Worm (Caenorhabditis elegans) whole organism, L2 larva: ENCODE results near the gene lurp-1.

Experiments used
- F13H6.1 ChIP-seq: sonication (generic microtip); optimal IDR thresholded peaks from 2 replicates; lab custom pipeline; 2016; ENCODE audit warnings: missing genetic modification characterization, missing compliant biosample characterization
- R02D3.7 ChIP-seq: fragments of 150-350 bp; optimal IDR thresholded peaks from 2 replicates; lab custom pipeline; 2014; ENCODE audit warnings: missing biosample characterization, missing genetic modification characterization
- Y55F3AM.14 ChIP-seq: fragments of 200-800 bp; sonication (Bioruptor generic); optimal IDR thresholded peaks from 2 replicates; lab custom pipeline; 2018; ENCODE audit warnings: mild to moderate bottlenecking, missing genetic modification characterization, missing compliant biosample characterization
- ZK546.5 ChIP-seq: sonication (generic microtip); optimal IDR thresholded peaks from 2 replicates; lab custom pipeline; 2017; ENCODE audit warnings: missing biosample characterization, missing genetic modification characterization
- alr-1 ChIP-seq: fragments of 150-350 bp; optimal IDR thresholded peaks from 2 replicates; lab custom pipeline; 2014; ENCODE audit warnings: missing biosample characterization, missing genetic modification characterization
- aly-2 ChIP-seq: fragments of 150-350 bp; optimal IDR thresholded peaks from 2 replicates; lab custom pipeline; 2014; ENCODE audit warnings: missing biosample characterization, missing genetic modification characterization
- ceh-16 ChIP-seq: fragments of 150-350 bp; optimal IDR thresholded peaks from 2 replicates; lab custom pipeline; 2014; ENCODE audit warnings: missing biosample characterization, missing genetic modification characterization
- ceh-82 ChIP-seq: fragments of 150-350 bp; optimal IDR thresholded peaks from 2 replicates; lab custom pipeline; 2014; ENCODE audit warnings: missing biosample characterization, missing genetic modification characterization
- egl-27 ChIP-seq: sonication (generic microtip); optimal IDR thresholded peaks from 3 replicates; lab custom pipeline; 2017; ENCODE audit warnings: missing biosample characterization, missing genetic modification reagents, missing genetic modification characterization
- elt-1 ChIP-seq: fragments of 150-350 bp; optimal IDR thresholded peaks from 2 replicates; lab custom pipeline; 2014; ENCODE audit warnings: missing biosample characterization, missing genetic modification characterization
- elt-3 ChIP-seq: sonication (generic microtip); optimal IDR thresholded peaks from 2 replicates; lab custom pipeline; 2017; ENCODE audit warnings: missing biosample characterization, missing genetic modification characterization
- fos-1 ChIP-seq: fragments of 150-350 bp; optimal IDR thresholded peaks from 2 replicates; lab custom pipeline; 2014; ENCODE audit warnings: missing biosample characterization, missing genetic modification characterization
- gmeb-1 ChIP-seq: fragments of 150-350 bp; optimal IDR thresholded peaks from 2 replicates; lab custom pipeline; 2014; ENCODE audit warnings: missing biosample characterization, missing genetic modification characterization
- lin-13 ChIP-seq: fragments of 150-350 bp; optimal IDR thresholded peaks from 2 replicates; lab custom pipeline; 2014; ENCODE audit warnings: missing biosample characterization, missing genetic modification reagents, missing genetic modification characterization
- lin-39 ChIP-seq: fragments of 150-350 bp; optimal IDR thresholded peaks from 2 replicates; lab custom pipeline; 2014; ENCODE audit warnings: missing biosample characterization, missing genetic modification reagents, missing genetic modification characterization
- lsy-2 ChIP-seq, 2 experiments: fragments of 150-350 bp in 1 of 2; sonication (generic microtip) in 1 of 2; optimal IDR thresholded peaks; 2 replicates each; lab custom pipeline; 2014 to 2017; ENCODE audit warnings: missing biosample characterization in 2 of 2, missing genetic modification characterization in 2 of 2
- mbf-1 ChIP-seq: sonication (generic microtip); optimal IDR thresholded peaks from 2 replicates; lab custom pipeline; 2017; ENCODE audit warnings: missing biosample characterization, missing genetic modification characterization
- mdl-1 ChIP-seq, 2 experiments: fragments of 150-350 bp in 1 of 2; sonication (generic microtip) in 1 of 2; optimal IDR thresholded peaks; 2 replicates each; lab custom pipeline; 2017; ENCODE audit warnings: missing biosample characterization in 2 of 2, missing genetic modification characterization in 2 of 2
- nhr-10 ChIP-seq: sonication (generic microtip); optimal IDR thresholded peaks from 2 replicates; lab custom pipeline; 2017; ENCODE audit warnings: missing biosample characterization, missing genetic modification characterization
- nhr-11 ChIP-seq: fragments of 150-350 bp; optimal IDR thresholded peaks from 2 replicates; lab custom pipeline; 2014; ENCODE audit warnings: missing biosample characterization, missing genetic modification characterization
- nhr-12 ChIP-seq: fragments of 150-350 bp; optimal IDR thresholded peaks from 2 replicates; lab custom pipeline; 2014; ENCODE audit warnings: missing biosample characterization, missing genetic modification characterization
- nhr-129 ChIP-seq: fragments of 150-350 bp; optimal IDR thresholded peaks from 2 replicates; lab custom pipeline; 2014; ENCODE audit warnings: missing biosample characterization, missing genetic modification characterization
- nhr-23 ChIP-seq: fragments of 150-350 bp; optimal IDR thresholded peaks from 2 replicates; lab custom pipeline; 2014; ENCODE audit warnings: missing biosample characterization, missing genetic modification reagents, missing genetic modification characterization
- nhr-237 ChIP-seq: fragments of 150-350 bp; optimal IDR thresholded peaks from 2 replicates; lab custom pipeline; 2014; ENCODE audit warnings: missing biosample characterization, missing genetic modification characterization
- nhr-25 ChIP-seq: fragments of 150-350 bp; sonication (generic microtip); optimal IDR thresholded peaks from 3 replicates; lab custom pipeline; 2014; ENCODE audit warnings: missing biosample characterization, missing genetic modification characterization
- nhr-6 ChIP-seq: fragments of 150-350 bp; optimal IDR thresholded peaks from 2 replicates; lab custom pipeline; 2014; ENCODE audit warnings: missing biosample characterization, missing genetic modification characterization
- nhr-77 ChIP-seq: fragments of 150-350 bp; optimal IDR thresholded peaks from 2 replicates; lab custom pipeline; 2014; ENCODE audit warnings: missing biosample characterization, missing genetic modification characterization
- peb-1 ChIP-seq: fragments of 150-350 bp; optimal IDR thresholded peaks from 2 replicates; lab custom pipeline; 2014; ENCODE audit warnings: missing biosample characterization, missing genetic modification characterization
- sem-4 ChIP-seq: fragments of 150-350 bp; optimal IDR thresholded peaks from 2 replicates; lab custom pipeline; 2014; ENCODE audit warnings: missing biosample characterization, missing genetic modification reagents, missing genetic modification characterization
- sma-3 ChIP-seq: sonication (generic microtip); optimal IDR thresholded peaks from 2 replicates; lab custom pipeline; 2016; ENCODE audit warnings: missing genetic modification reagents, missing genetic modification characterization, missing compliant biosample characterization
- sma-9 ChIP-seq, 2 experiments: fragments of 150-350 bp in 1 of 2; sonication (generic microtip) in 1 of 2; optimal IDR thresholded peaks; 2 replicates each; lab custom pipeline; 2014 to 2016; ENCODE audit warnings: missing genetic modification characterization in 2 of 2, mild to moderate bottlenecking in 1 of 2, missing biosample characterization in 1 of 2, missing compliant biosample characterization in 1 of 2, missing genetic modification reagents in 1 of 2, moderate library complexity in 1 of 2
- snpc-4 ChIP-seq: fragments of 150-350 bp; optimal IDR thresholded peaks from 2 replicates; lab custom pipeline; 2014; ENCODE audit warnings: missing biosample characterization, missing genetic modification characterization
- unc-55 ChIP-seq: fragments of 150-350 bp; sonication (generic microtip); optimal IDR thresholded peaks from 3 replicates; lab custom pipeline; 2014; ENCODE audit warnings: missing biosample characterization, missing genetic modification reagents, missing genetic modification characterization
- unc-62 ChIP-seq: fragments of 150-350 bp; optimal IDR thresholded peaks from 2 replicates; lab custom pipeline; 2014; ENCODE audit warnings: missing biosample characterization, missing genetic modification reagents, missing genetic modification characterization
- zag-1 ChIP-seq: fragments of 150-350 bp; optimal IDR thresholded peaks from 2 replicates; lab custom pipeline; 2014; ENCODE audit warnings: missing biosample characterization, missing genetic modification characterization
- ztf-1 ChIP-seq: fragments of 200-800 bp; sonication (Bioruptor generic); conservative IDR thresholded peaks from 2 replicates; pipeline ENCODE4 v1.3.6; 2022; ENCODE audit warnings: missing genetic modification characterization, missing compliant biosample characterization
- ztf-11 ChIP-seq: sonication (generic microtip); optimal IDR thresholded peaks from 2 replicates; lab custom pipeline; 2017; ENCODE audit warnings: missing biosample characterization, missing genetic modification characterization

lurp-1 gene

DNA sequence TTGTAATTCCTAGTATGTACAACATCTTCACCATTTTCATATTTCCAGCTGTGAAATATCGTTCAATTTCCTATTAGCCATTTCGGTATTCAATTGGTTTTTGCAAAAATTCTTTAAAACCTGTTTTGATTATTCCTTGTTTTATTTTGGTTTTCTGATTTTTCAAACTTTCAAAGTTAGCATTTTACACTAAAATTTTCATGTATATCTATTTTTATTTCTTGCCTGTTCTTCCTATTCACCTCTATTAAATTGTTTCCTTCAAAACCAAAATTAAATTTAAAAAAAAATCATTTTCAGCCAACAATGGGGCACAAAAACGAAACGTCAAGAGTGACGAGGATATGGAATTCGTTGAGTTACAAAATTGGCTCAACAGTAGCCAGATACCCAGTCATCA is 8.3 kb downstream of the lurp-1 start, which contains the start of gene ptr-8:
TSS of gene ptr-8 (plus strand) at position 301 of the 400 bp plus-strand sequence.
- no peak for TF ChIP-seq lin-39
- TF ChIP-seq F13H6.1 (tag; lab: Kevin White, UChicago), result no peak
- TF ChIP-seq nhr-10 (tag; lab: Kevin White, UChicago), result no peak
- TF ChIP-seq ztf-1, result no peak
- TF ChIP-seq nhr-6 (tag; lab: Kevin White, UChicago), result no peak
- no peak for TF ChIP-seq snpc-4 (tag; lab: Kevin White, UChicago)
- TF ChIP-seq nhr-23 (tag; lab: Kevin White, UChicago), result no peak
- TF ChIP-seq R02D3.7 (tag; lab: Kevin White, UChicago), result no peak
- no peak for TF ChIP-seq nhr-237 (tag; lab: Kevin White, UChicago)
- no peak for TF ChIP-seq sma-9 (GFP tag; optimal IDR thresholded peaks at IDR 0.05; lab: Kevin White, UChicago)
- TF ChIP-seq sma-9 (tag; optimal IDR thresholded peaks at IDR 0.05; lab: Kevin White, UChicago), result no peak
- TF ChIP-seq egl-27 (tag; lab: Kevin White, UChicago), result no peak

DNA sequence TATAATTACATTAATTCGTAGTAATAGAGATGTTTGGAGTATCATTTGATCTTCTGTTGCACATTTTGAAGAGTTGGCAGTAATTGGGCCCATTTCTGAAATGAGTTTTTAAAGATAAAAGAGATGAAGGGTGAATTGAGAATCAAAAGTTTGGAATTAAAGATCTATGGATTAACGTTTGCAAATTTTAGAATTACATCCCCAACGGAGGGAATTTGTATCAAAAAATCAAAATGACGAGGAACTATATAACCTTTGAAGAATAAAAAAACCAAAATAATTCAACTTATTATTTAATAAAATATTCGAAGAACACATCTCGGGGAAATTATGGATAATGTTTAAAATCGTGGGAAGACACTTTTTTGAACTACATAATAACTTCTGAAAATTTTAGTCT is 14.3 kb downstream of the lurp-1 start, which contains the start of gene sra-10:
TSS of gene sra-10 (minus strand) at position 101 of the 400 bp plus-strand sequence.
- no peak for TF ChIP-seq aly-2 (tag; lab: Kevin White, UChicago)
- no peak for TF ChIP-seq snpc-4 (tag; lab: Kevin White, UChicago)
- TF ChIP-seq peb-1 (tag; lab: Kevin White, UChicago), result no peak
- TF ChIP-seq sem-4 (tag; lab: Kevin White, UChicago), result no peak
- no peak for TF ChIP-seq F13H6.1 (tag; lab: Kevin White, UChicago)
- no peak for TF ChIP-seq mbf-1 (tag; lab: Kevin White, UChicago)
- TF ChIP-seq Y55F3AM.14 (GFP tag; lab: Kevin White, UChicago), result no peak
- TF ChIP-seq lin-13, result no peak
- TF ChIP-seq zag-1 (tag; lab: Kevin White, UChicago), result no peak
- no peak for TF ChIP-seq mdl-1 (tag; optimal IDR thresholded peaks at IDR 0.05; lab: Kevin White, UChicago)
- TF ChIP-seq nhr-237 (tag; lab: Kevin White, UChicago), result no peak
- TF ChIP-seq ZK546.5 (tag; lab: Kevin White, UChicago), result no peak
- no peak for TF ChIP-seq nhr-10 (tag; lab: Kevin White, UChicago)
- TF ChIP-seq sma-3 (GFP tag; lab: Kevin White, UChicago), result no peak
- no peak for TF ChIP-seq fos-1 (tag; lab: Kevin White, UChicago)
- no peak for TF ChIP-seq nhr-12 (tag; lab: Kevin White, UChicago)
- no peak for TF ChIP-seq nhr-11
- TF ChIP-seq ztf-11 (tag; lab: Kevin White, UChicago), result no peak
- TF ChIP-seq ceh-82, result no peak
- no peak for TF ChIP-seq nhr-129 (tag; lab: Kevin White, UChicago)

DNA sequence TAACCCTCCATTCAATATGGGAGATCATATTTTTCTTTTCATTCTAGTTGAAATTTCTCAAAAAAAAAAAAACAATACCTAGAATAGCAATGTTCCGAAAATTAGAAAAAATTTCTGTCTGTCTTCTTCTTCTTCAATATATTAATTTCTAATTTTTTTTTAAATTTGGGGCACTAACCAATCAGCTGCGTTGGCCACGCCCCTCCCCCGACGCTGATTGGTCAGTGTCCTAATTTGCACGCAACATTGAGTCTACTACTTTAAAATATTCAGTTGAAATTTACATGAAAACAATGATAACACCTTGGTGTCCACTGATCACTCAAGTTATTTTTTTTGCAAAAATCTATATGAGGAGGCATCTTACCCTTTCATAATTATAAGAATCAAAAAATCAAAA is 15.2 kb downstream of the lurp-1 start:
- TF ChIP-seq lin-13 (no peak), unc-55 (GFP tag; lab: Kevin White, UChicago) (no peak), nhr-77 (tag; lab: Kevin White, UChicago) (no peak), nhr-25 (no peak), Y55F3AM.14 (GFP tag; lab: Kevin White, UChicago) (no peak), nhr-10 (tag; lab: Kevin White, UChicago) (no peak), ztf-1 (no peak), unc-62 (no peak), mdl-1 (tag; optimal IDR thresholded peaks at IDR 0.05; lab: Kevin White, UChicago) (no peak), F13H6.1 (tag; lab: Kevin White, UChicago) (no peak)

DNA sequence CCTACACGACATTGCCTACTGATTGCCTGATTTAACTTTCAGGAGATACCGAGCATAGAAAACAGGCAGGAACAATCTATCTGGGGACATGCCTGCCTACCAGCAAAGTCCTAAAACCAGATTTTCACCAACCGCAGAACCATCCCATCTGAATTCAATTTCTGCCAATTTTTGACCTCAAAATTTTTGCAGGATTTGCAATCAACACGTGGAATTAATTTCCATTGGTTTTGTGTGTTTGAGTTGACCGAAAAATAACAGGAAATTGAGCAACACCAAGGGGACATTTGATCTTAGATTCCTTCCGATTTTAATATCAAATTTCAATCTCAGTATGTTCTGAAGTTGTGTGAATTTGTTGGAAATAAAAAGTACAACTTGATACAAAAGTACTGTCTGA is 18.3 kb downstream of the lurp-1 start:
- TF ChIP-seq alr-1 (no peak), ceh-16 (no peak), sem-4 (tag; lab: Kevin White, UChicago) (no peak), unc-55 (GFP tag; lab: Kevin White, UChicago) (no peak)

DNA sequence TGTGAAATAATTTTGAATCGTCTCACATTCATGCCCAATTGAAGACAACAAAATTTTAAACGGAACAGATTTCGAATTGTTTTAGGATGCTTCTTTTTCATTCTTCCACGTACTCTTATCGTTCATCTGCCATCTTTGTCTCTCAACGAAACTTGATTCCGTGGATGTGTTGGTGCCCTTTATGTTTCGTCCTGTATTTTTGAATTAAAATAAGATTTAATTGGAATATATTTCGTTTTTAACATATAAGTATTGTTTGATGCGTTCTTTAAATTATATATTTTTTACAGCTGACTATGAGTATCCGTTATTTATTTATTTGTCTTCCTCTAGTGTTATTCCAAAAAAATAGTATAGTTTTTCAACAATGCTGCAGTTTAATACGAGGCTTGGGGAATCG is 21.4 kb downstream of the lurp-1 start, which contains the start of gene gly-1:
TSS of gene gly-1 (minus strand) at position 101 of the 400 bp plus-strand sequence.
- TF ChIP-seq nhr-237 (tag; lab: Kevin White, UChicago) (no peak), elt-1 (no peak), sma-9 (GFP tag; optimal IDR thresholded peaks at IDR 0.05; lab: Kevin White, UChicago) (no peak), sma-9 (tag; optimal IDR thresholded peaks at IDR 0.05; lab: Kevin White, UChicago) (no peak), lsy-2 (tag; optimal IDR thresholded peaks at IDR 0.05; lab: Kevin White, UChicago) (no peak), peb-1 (tag; lab: Kevin White, UChicago) (no peak), sem-4 (tag; lab: Kevin White, UChicago) (no peak), lin-39 (no peak), elt-3 (tag; lab: Kevin White, UChicago) (no peak), gmeb-1 (tag; lab: Kevin White, UChicago) (no peak), mbf-1 (tag; lab: Kevin White, UChicago) (no peak), nhr-25 (no peak), ceh-82 (no peak), ZK546.5 (tag; lab: Kevin White, UChicago) (no peak), unc-62 (no peak), nhr-12 (tag; lab: Kevin White, UChicago) (no peak), alr-1 (no peak), zag-1 (tag; lab: Kevin White, UChicago) (no peak), snpc-4 (tag; lab: Kevin White, UChicago) (no peak)
- TF ChIP-seq, all 48 proteins: peak for 0
